Worm (Caenorhabditis elegans) whole organism, late embryonic: ENCODE results near the gene Y49E10.21.

Source experiments
- K09A11.1 ChIP-seq: sonication (generic microtip); optimal IDR thresholded peaks from 2 replicates; lab custom pipeline; 2017; ENCODE audit warnings: antibody characterized with exemption, mild to moderate bottlenecking, missing genetic modification characterization, missing compliant biosample characterization; ENCODE audit not compliant: insufficient read depth
- T23F11.4 ChIP-seq: fragments of 200-800 bp; sonication (Bioruptor generic); optimal IDR thresholded peaks from 2 replicates; lab custom pipeline; 2018; ENCODE audit warnings: mild to moderate bottlenecking, missing genetic modification characterization, missing compliant biosample characterization
- ahr-1 ChIP-seq: sonication (generic microtip); optimal IDR thresholded peaks from 2 replicates; lab custom pipeline; 2016; ENCODE audit warnings: missing genetic modification characterization, missing compliant biosample characterization
- ama-1 ChIP-seq: fragments of 150-350 bp; optimal IDR thresholded peaks from 2 replicates; lab custom pipeline; 2014
- ceh-18 ChIP-seq: sonication (generic microtip); optimal IDR thresholded peaks from 2 replicates; lab custom pipeline; 2016; ENCODE audit warnings: missing genetic modification characterization, missing compliant biosample characterization
- ceh-2 ChIP-seq: sonication (generic microtip); optimal IDR thresholded peaks from 2 replicates; lab custom pipeline; 2016; ENCODE audit warnings: missing genotype, missing genetic modification characterization, missing compliant biosample characterization
- ceh-22 ChIP-seq: sonication (generic microtip); optimal IDR thresholded peaks from 2 replicates; lab custom pipeline; 2017; ENCODE audit warnings: missing biosample characterization, missing genetic modification characterization
- ceh-30 ChIP-seq: fragments of 150-350 bp; optimal IDR thresholded peaks from 2 replicates; lab custom pipeline; 2014; ENCODE audit warnings: missing biosample characterization, missing genetic modification characterization
- ceh-9 ChIP-seq: sonication (generic microtip); optimal IDR thresholded peaks from 2 replicates; lab custom pipeline; 2016; ENCODE audit warnings: mild to moderate bottlenecking, missing genetic modification characterization, inconsistent platforms, missing compliant biosample characterization
- dmd-4 ChIP-seq: sonication (generic microtip); optimal IDR thresholded peaks from 2 replicates; lab custom pipeline; 2016; ENCODE audit warnings: borderline replicate concordance, missing genetic modification characterization, missing compliant biosample characterization
- eyg-1 ChIP-seq: sonication (generic microtip); optimal IDR thresholded peaks from 2 replicates; lab custom pipeline; 2016; ENCODE audit warnings: missing genotype, missing genetic modification characterization, missing compliant biosample characterization
- fax-1 ChIP-seq: sonication (generic microtip); optimal IDR thresholded peaks from 2 replicates; lab custom pipeline; 2016; ENCODE audit warnings: missing genotype, missing genetic modification characterization, missing compliant biosample characterization
- fkh-10 ChIP-seq: fragments of 150-350 bp; optimal IDR thresholded peaks from 2 replicates; lab custom pipeline; 2014; ENCODE audit warnings: missing biosample characterization, missing genetic modification reagents, missing genetic modification characterization
- fkh-6 ChIP-seq: sonication (generic microtip); optimal IDR thresholded peaks from 2 replicates; lab custom pipeline; 2016; ENCODE audit warnings: missing genetic modification characterization, missing compliant biosample characterization
- lim-6 ChIP-seq: sonication (generic microtip); optimal IDR thresholded peaks from 2 replicates; lab custom pipeline; 2016; ENCODE audit warnings: missing genetic modification characterization, missing compliant biosample characterization
- madf-2 ChIP-seq: sonication (generic microtip); optimal IDR thresholded peaks from 2 replicates; lab custom pipeline; 2017; ENCODE audit warnings: missing genetic modification characterization, missing compliant biosample characterization
- mec-3 ChIP-seq: sonication (generic microtip); optimal IDR thresholded peaks from 2 replicates; lab custom pipeline; 2016; ENCODE audit warnings: borderline replicate concordance, missing genetic modification characterization, missing compliant biosample characterization
- nfya-1 ChIP-seq: sonication (generic microtip); optimal IDR thresholded peaks from 2 replicates; lab custom pipeline; 2017; ENCODE audit warnings: missing genetic modification characterization, mild to moderate bottlenecking, missing compliant biosample characterization, antibody characterized with exemption, moderate library complexity
- nhr-232 ChIP-seq: sonication (generic microtip); optimal IDR thresholded peaks from 2 replicates; lab custom pipeline; 2016; ENCODE audit warnings: missing genetic modification characterization, missing compliant biosample characterization
- npax-4 ChIP-seq: sonication (generic microtip); optimal IDR thresholded peaks from 2 replicates; lab custom pipeline; 2016; ENCODE audit warnings: missing genetic modification characterization, missing compliant biosample characterization
- pat-9 ChIP-seq: fragments of 200-800 bp; sonication (Bioruptor generic); optimal IDR thresholded peaks from 2 replicates; lab custom pipeline; 2018; ENCODE audit warnings: mild to moderate bottlenecking, missing genetic modification characterization, moderate library complexity, missing compliant biosample characterization
- pax-1 ChIP-seq: fragments of 150-350 bp; optimal IDR thresholded peaks from 2 replicates; lab custom pipeline; 2014; ENCODE audit warnings: missing biosample characterization, missing genetic modification characterization
- pha-2 ChIP-seq: sonication (generic microtip); optimal IDR thresholded peaks from 2 replicates; lab custom pipeline; 2017; ENCODE audit warnings: mild to moderate bottlenecking, missing genetic modification characterization, missing compliant biosample characterization
- pha-4 ChIP-seq: fragments of 150-350 bp; optimal IDR thresholded peaks from 2 replicates; lab custom pipeline; 2018; ENCODE audit warnings: missing biosample characterization, missing genetic modification reagents, missing genetic modification characterization
- rnt-1 ChIP-seq: sonication (generic microtip); optimal IDR thresholded peaks from 2 replicates; lab custom pipeline; 2016; ENCODE audit warnings: missing genetic modification characterization, missing compliant biosample characterization
- sox-2 ChIP-seq: fragments of 200-800 bp; sonication (Bioruptor generic); IDR thresholded peaks from 2 replicates; pipeline ENCODE4 v1.3.6; 2022; ENCODE audit warnings: missing genetic modification reagents, missing genetic modification characterization, missing compliant biosample characterization
- tbx-2 ChIP-seq: sonication (generic microtip); optimal IDR thresholded peaks from 2 replicates; lab custom pipeline; 2016; ENCODE audit warnings: missing genetic modification characterization, missing compliant biosample characterization
- tbx-7 ChIP-seq: sonication (generic microtip); optimal IDR thresholded peaks from 2 replicates; lab custom pipeline; 2016; ENCODE audit warnings: missing genotype, missing genetic modification characterization, missing compliant biosample characterization
- unc-3 ChIP-seq, 2 experiments: fragments of 200-800 bp in 1 of 2; sonication (Bioruptor generic) in 1 of 2; sonication (generic microtip) in 1 of 2; conservative IDR thresholded peaks in 1 of 2; optimal IDR thresholded peaks in 1 of 2; 2 replicates each; pipeline versions ENCODE4 v1.3.6 to Lab custom; 2016 to 2022; ENCODE audit warnings: missing compliant biosample characterization in 2 of 2, missing genetic modification characterization in 2 of 2, missing genetic modification reagents in 1 of 2
- unc-42 ChIP-seq: sonication (generic microtip); optimal IDR thresholded peaks from 2 replicates; lab custom pipeline; 2016; ENCODE audit warnings: missing genotype, missing genetic modification characterization, missing compliant biosample characterization
- unc-55 ChIP-seq: sonication (generic microtip); optimal IDR thresholded peaks from 2 replicates; lab custom pipeline; 2017; ENCODE audit warnings: missing biosample characterization, missing genetic modification reagents, missing genetic modification characterization
- unc-86 ChIP-seq: sonication (generic microtip); optimal IDR thresholded peaks from 2 replicates; lab custom pipeline; 2016; ENCODE audit warnings: missing genetic modification characterization, missing compliant biosample characterization
- ztf-16 ChIP-seq: sonication (generic microtip); optimal IDR thresholded peaks from 2 replicates; lab custom pipeline; 2017; ENCODE audit warnings: missing genetic modification characterization, missing compliant biosample characterization

Gene Y49E10.21

DNA sequence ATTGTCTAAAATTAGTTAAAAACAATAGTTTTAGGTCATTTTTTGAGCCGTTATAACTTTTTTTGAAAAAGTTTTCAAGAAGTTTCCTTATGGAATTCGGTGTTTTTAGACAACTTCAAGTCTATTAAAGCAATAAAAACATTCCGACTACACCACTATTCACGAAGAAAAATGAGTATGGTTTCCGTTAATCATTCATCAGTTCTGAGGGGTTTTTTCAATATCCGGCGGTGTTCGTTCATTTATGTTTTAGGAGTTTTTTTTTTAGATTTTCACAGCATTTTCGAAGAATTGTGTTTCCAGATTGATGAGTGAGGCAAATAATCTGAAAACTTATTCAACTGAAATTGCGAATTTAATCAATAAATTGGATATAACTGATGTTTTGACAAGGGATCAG is 23.3 kb upstream of the Y49E10.21 start, which contains the start of gene Y49E10.27:
Gene Y49E10.27 (plus strand): TSS at position 301 of the 400 bp plus-strand sequence.
- TF ChIP-seq unc-42 (tag; lab: Kevin White, UChicago) (no peak), ama-1 (no peak), ahr-1 (no peak), pha-2 (no peak), pat-9 (tag; lab: Kevin White, UChicago) (no peak), ztf-16 (tag; lab: Kevin White, UChicago) (no peak), pha-4 (tag; lab: Kevin White, UChicago) (no peak), T23F11.4 (GFP tag; lab: Kevin White, UChicago) (no peak), pax-1 (tag; lab: Kevin White, UChicago) (no peak), tbx-7 (tag; lab: Kevin White, UChicago) (no peak), eyg-1 (tag; lab: Kevin White, UChicago) (no peak), ceh-30 (tag; lab: Kevin White, UChicago) (no peak), ceh-18 (no peak), madf-2 (tag; lab: Kevin White, UChicago) (no peak), ceh-22 (no peak), npax-4 (tag; lab: Kevin White, UChicago) (no peak), fkh-6 (tag; lab: Kevin White, UChicago) (no peak), unc-86 (no peak), ceh-2 (tag; lab: Kevin White, UChicago) (no peak)

DNA sequence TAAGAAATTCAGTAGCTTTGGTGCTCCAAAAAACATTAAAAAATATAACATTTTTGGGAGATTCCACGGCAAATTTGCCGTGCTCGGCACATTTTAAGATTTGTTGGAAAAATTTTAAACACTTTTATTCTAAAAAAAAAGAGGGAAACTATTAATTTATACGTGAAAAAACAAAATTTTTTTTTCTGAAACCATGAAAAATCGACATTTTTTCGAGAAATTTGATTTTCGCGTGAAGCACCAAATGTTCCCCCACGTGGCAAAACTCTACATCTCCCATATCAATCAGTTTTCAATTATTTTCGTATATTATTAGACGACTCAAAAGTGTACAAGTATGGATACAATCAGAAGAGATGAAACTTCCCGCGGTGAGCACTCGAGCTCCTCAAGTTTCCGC is 21.2 kb upstream of the Y49E10.21 start, which contains the start of gene fbxa-218:
Gene fbxa-218 (plus strand): TSS at position 301 of the 400 bp plus-strand sequence.
- no peak for TF ChIP-seq nfya-1 (tag; lab: Kevin White, UChicago)
- TF ChIP-seq sox-2 (GFP tag; lab: Robert Waterston, UW), result no peak

DNA sequence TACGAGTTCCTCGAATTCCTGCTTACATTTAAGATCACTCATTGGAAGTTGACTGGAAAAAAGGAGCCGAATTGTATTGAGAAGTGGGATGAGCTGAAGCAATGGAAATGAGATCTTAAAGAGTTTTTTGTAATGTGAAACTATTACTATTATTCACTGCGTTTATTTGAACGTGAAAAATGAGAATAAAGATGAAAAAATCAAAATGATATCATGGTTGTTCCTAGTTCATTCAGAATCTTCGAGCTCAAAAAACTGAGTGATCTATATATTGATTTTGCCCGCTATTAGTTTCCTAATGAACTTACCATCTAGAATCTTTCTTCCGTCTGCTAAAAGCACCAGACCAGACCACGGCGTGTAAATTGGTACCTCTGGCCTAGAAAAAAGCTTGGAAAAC is 20.4 kb upstream of the Y49E10.21 start:
- no peak for TF ChIP-seq tbx-2 (tag; lab: Kevin White, UChicago)
- TF ChIP-seq sox-2 (GFP tag; lab: Robert Waterston, UW), result no peak
- no peak for TF ChIP-seq dmd-4 (tag; lab: Kevin White, UChicago)
- TF ChIP-seq rnt-1, result no peak
- no peak for TF ChIP-seq ceh-18
- no peak for TF ChIP-seq npax-4 (tag; lab: Kevin White, UChicago)
- no peak for TF ChIP-seq T23F11.4 (GFP tag; lab: Kevin White, UChicago)
- TF ChIP-seq pat-9 (tag; lab: Kevin White, UChicago), result no peak
- no peak for TF ChIP-seq mec-3
- no peak for TF ChIP-seq nhr-232 (tag; lab: Kevin White, UChicago)
- TF ChIP-seq fax-1 (tag; lab: Kevin White, UChicago), result no peak
- no peak for TF ChIP-seq unc-86
- no peak for TF ChIP-seq K09A11.1 (tag; lab: Kevin White, UChicago)
- no peak for TF ChIP-seq lim-6

DNA sequence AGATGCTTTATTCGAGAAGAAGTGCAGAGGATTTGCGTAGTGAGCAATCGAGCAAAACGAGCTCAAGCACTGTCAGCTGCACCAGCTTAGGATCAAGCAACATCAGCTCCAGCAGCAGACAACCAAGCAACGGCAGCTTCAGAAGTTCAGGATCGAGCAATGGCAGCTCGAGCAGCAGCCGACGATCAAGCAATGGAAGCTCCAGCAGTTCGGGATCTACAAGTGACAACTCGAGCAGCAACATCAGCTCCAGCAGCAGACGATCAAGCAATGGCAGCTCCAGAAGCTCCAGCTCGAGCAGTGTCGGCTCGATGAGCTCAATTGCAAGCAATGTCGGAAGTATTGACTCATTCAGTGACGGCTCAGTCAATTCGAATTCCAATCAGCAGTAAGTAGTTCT is 18.3 kb upstream of the Y49E10.21 start:
- TF ChIP-seq eyg-1 (tag; lab: Kevin White, UChicago), result no peak
- TF ChIP-seq ama-1, result no peak
- no peak for TF ChIP-seq ceh-2 (tag; lab: Kevin White, UChicago)
- TF ChIP-seq fkh-10 (GFP tag; lab: Kevin White, UChicago), result no peak
- no peak for TF ChIP-seq npax-4 (tag; lab: Kevin White, UChicago)
- no peak for TF ChIP-seq unc-55 (GFP tag; lab: Kevin White, UChicago)
- TF ChIP-seq dmd-4 (tag; lab: Kevin White, UChicago), result no peak
- no peak for TF ChIP-seq ztf-16 (tag; lab: Kevin White, UChicago)
- no peak for TF ChIP-seq unc-3 (GFP tag; conservative IDR thresholded peaks at IDR 0.05; lab: Robert Waterston, UW)
- TF ChIP-seq unc-3 (tag; optimal IDR thresholded peaks at IDR 0.05; lab: Kevin White, UChicago), result no peak

DNA sequence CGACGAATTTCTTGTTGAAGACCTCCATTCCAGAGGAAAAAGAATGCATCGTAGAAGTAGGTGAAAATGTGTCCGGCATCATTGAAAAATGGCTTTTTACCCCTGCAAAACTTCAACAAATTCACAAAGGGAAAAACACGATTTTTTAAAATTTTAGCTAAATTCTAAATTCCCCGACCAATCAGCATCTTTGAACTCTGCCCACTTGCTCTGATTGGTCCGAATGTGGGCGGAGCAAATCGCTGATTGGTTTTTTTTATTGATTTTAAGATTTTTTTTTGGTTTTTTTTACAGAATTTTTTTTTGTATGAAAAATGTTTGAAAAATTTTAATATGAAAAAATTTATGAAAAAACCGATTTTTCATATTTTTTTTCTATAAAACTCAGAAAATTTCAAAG is 13.5 kb upstream of the Y49E10.21 start:
- TF ChIP-seq pax-1 (tag; lab: Kevin White, UChicago), result no peak
- peak; percentile 64 for TF ChIP-seq nfya-1 (tag; lab: Kevin White, UChicago)
- TF ChIP-seq ceh-9 (tag; lab: Kevin White, UChicago), result no peak
